Worm (Caenorhabditis elegans) whole organism, L3 larva: ENCODE data around the gene nhr-41.

Experiments used
- ama-1 ChIP-seq: fragments of 150-350 bp; optimal IDR thresholded peaks from 2 replicates; lab custom pipeline; 2018
- ceh-28 ChIP-seq: fragments of 150-350 bp; optimal IDR thresholded peaks from 2 replicates; lab custom pipeline; 2014; ENCODE audit warnings: missing biosample characterization, missing genetic modification reagents, missing genetic modification characterization
- ceh-9 ChIP-seq: sonication (generic microtip); optimal IDR thresholded peaks from 2 replicates; lab custom pipeline; 2018; ENCODE audit warnings: missing biosample characterization, missing genetic modification characterization
- elt-2 ChIP-seq: sonication (generic microtip); optimal IDR thresholded peaks from 2 replicates; lab custom pipeline; 2016; ENCODE audit warnings: missing genetic modification reagents, mild to moderate bottlenecking, missing genetic modification characterization, missing compliant biosample characterization
- fos-1 ChIP-seq: fragments of 150-350 bp; optimal IDR thresholded peaks from 2 replicates; lab custom pipeline; 2014; ENCODE audit warnings: missing biosample characterization, missing genetic modification characterization
- hmg-11 ChIP-seq: sonication (generic microtip); optimal IDR thresholded peaks from 2 replicates; lab custom pipeline; 2016; ENCODE audit warnings: missing genetic modification characterization, missing compliant biosample characterization
- nhr-11 ChIP-seq: fragments of 150-350 bp; optimal IDR thresholded peaks from 2 replicates; lab custom pipeline; 2014; ENCODE audit warnings: missing biosample characterization, missing genetic modification characterization
- nhr-237 ChIP-seq: fragments of 150-350 bp; optimal IDR thresholded peaks from 2 replicates; lab custom pipeline; 2014; ENCODE audit warnings: missing biosample characterization, missing genetic modification characterization
- nhr-76 ChIP-seq: fragments of 150-350 bp; sonication (generic microtip); optimal IDR thresholded peaks from 5 replicates; lab custom pipeline; 2014; ENCODE audit warnings: missing biosample characterization, missing genetic modification characterization
- nhr-77 ChIP-seq: fragments of 150-350 bp; optimal IDR thresholded peaks from 2 replicates; lab custom pipeline; 2014; ENCODE audit warnings: missing biosample characterization, missing genetic modification characterization
- sea-2 ChIP-seq: fragments of 150-350 bp; sonication (generic microtip); optimal IDR thresholded peaks from 4 replicates; lab custom pipeline; 2014; ENCODE audit warnings: missing biosample characterization, missing genetic modification reagents, missing genetic modification characterization
- unc-39 ChIP-seq: sonication (generic microtip); optimal IDR thresholded peaks from 4 replicates; lab custom pipeline; 2017; ENCODE audit warnings: missing biosample characterization, missing genetic modification characterization
- ztf-11 ChIP-seq: fragments of 150-350 bp; optimal IDR thresholded peaks from 2 replicates; lab custom pipeline; 2014; ENCODE audit warnings: missing biosample characterization, missing genetic modification characterization

DNA sequence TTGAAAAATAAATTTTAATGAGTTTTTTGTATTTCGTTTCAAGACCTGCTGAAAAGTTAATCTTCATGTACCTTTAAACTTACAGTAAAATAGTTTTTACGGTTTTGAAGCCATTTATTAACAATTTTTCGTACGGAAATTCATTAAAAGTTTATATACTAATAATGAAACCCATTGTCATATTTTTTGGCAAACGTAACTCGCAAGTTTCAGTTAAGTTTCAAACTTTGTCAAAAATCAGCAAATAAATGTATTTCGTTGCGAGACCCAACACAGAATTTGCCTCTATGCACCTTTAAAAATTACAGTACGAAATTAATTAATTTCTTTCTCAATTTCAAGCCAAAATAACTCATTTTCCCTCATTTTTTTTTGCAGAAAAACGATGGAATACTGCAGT is 34.6 kb downstream of the nhr-41 start, which contains the start of gene jtr-1:
- no peak for TF ChIP-seq ceh-28 (tag; lab: Kevin White, UChicago)
- no peak for TF ChIP-seq hmg-11 (tag; lab: Kevin White, UChicago)
- no peak for TF ChIP-seq unc-39 (tag; lab: Kevin White, UChicago)
- TF ChIP-seq ceh-9 (tag; lab: Kevin White, UChicago) = no peak
- TF ChIP-seq nhr-76 (tag; lab: Kevin White, UChicago) = no peak
- TF ChIP-seq nhr-77 (tag; lab: Kevin White, UChicago) = no peak
- TF ChIP-seq nhr-237 (tag; lab: Kevin White, UChicago) = no peak
- TF ChIP-seq nhr-11 (tag; lab: Kevin White, UChicago) = no peak
- no peak for TF ChIP-seq fos-1 (tag; lab: Kevin White, UChicago)
- TF ChIP-seq ama-1 (lab: Kevin White, UChicago) = no peak
- TF ChIP-seq ztf-11 (tag; lab: Kevin White, UChicago) = no peak
- TF ChIP-seq elt-2 (tag; lab: Kevin White, UChicago) = no peak
- TF ChIP-seq sea-2 (GFP tag; lab: Kevin White, UChicago) = no peak
